Worm (Caenorhabditis elegans) whole organism, L3 larva: ENCODE results near the gene srw-129.

Experiments used
- R02D3.7 ChIP-seq: fragments of 150-350 bp; optimal IDR thresholded peaks from 2 replicates; lab custom pipeline; 2014; ENCODE audit warnings: missing biosample characterization, missing genetic modification characterization
- ZK546.5 ChIP-seq: sonication (generic microtip); optimal IDR thresholded peaks from 2 replicates; lab custom pipeline; 2017; ENCODE audit warnings: missing biosample characterization, missing genetic modification characterization
- aly-2 ChIP-seq: fragments of 150-350 bp; optimal IDR thresholded peaks from 2 replicates; lab custom pipeline; 2014; ENCODE audit warnings: missing biosample characterization, missing genetic modification characterization
- ama-1 ChIP-seq: fragments of 150-350 bp; optimal IDR thresholded peaks from 2 replicates; lab custom pipeline; 2018
- ceh-16 ChIP-seq: sonication (generic microtip); optimal IDR thresholded peaks from 2 replicates; lab custom pipeline; 2017; ENCODE audit warnings: missing biosample characterization, missing genetic modification characterization
- ceh-82 ChIP-seq: fragments of 150-350 bp; optimal IDR thresholded peaks from 2 replicates; lab custom pipeline; 2014; ENCODE audit warnings: missing biosample characterization, missing genetic modification characterization
- ceh-9 ChIP-seq: sonication (generic microtip); optimal IDR thresholded peaks from 2 replicates; lab custom pipeline; 2018; ENCODE audit warnings: missing biosample characterization, missing genetic modification characterization
- daf-12 ChIP-seq: fragments of 150-350 bp; optimal IDR thresholded peaks from 2 replicates; lab custom pipeline; 2014; ENCODE audit warnings: missing biosample characterization, missing genetic modification reagents, missing genetic modification characterization
- egl-27 ChIP-seq: sonication (generic microtip); optimal IDR thresholded peaks from 4 replicates; lab custom pipeline; 2017; ENCODE audit warnings: missing biosample characterization, missing genetic modification reagents, missing genetic modification characterization
- elt-1 ChIP-seq: fragments of 150-350 bp; optimal IDR thresholded peaks from 2 replicates; lab custom pipeline; 2014; ENCODE audit warnings: missing biosample characterization, missing genetic modification characterization
- elt-2 ChIP-seq: sonication (generic microtip); optimal IDR thresholded peaks from 2 replicates; lab custom pipeline; 2016; ENCODE audit warnings: missing genetic modification reagents, mild to moderate bottlenecking, missing genetic modification characterization, missing compliant biosample characterization
- eor-1 ChIP-seq, 2 experiments: fragments of 150-350 bp; optimal IDR thresholded peaks; 2 replicates each; lab custom pipeline; 2014 to 2018; ENCODE audit warnings: missing biosample characterization in 2 of 2, missing genetic modification characterization in 2 of 2
- fkh-10 ChIP-seq: sonication (generic microtip); optimal IDR thresholded peaks from 2 replicates; lab custom pipeline; 2017; ENCODE audit warnings: missing biosample characterization, missing genetic modification reagents, missing genetic modification characterization
- fkh-2 ChIP-seq: fragments of 150-350 bp; optimal IDR thresholded peaks from 2 replicates; lab custom pipeline; 2014; ENCODE audit warnings: missing biosample characterization, missing genetic modification reagents, missing genetic modification characterization
- fos-1 ChIP-seq: fragments of 150-350 bp; optimal IDR thresholded peaks from 2 replicates; lab custom pipeline; 2014; ENCODE audit warnings: missing biosample characterization, missing genetic modification characterization
- jun-1 ChIP-seq: fragments of 150-350 bp; optimal IDR thresholded peaks from 2 replicates; lab custom pipeline; 2014; ENCODE audit warnings: missing biosample characterization, missing genetic modification reagents, missing genetic modification characterization
- lsy-12 ChIP-seq: sonication (generic microtip); optimal IDR thresholded peaks from 2 replicates; lab custom pipeline; 2016; ENCODE audit warnings: mild to moderate bottlenecking, missing genetic modification characterization, missing compliant biosample characterization
- mml-1 ChIP-seq: fragments of 150-350 bp; sonication (generic microtip); optimal IDR thresholded peaks from 3 replicates; lab custom pipeline; 2014; ENCODE audit warnings: missing biosample characterization, missing genetic modification characterization
- nfya-1 ChIP-seq: sonication (generic microtip); optimal IDR thresholded peaks from 2 replicates; lab custom pipeline; 2017; ENCODE audit warnings: missing genetic modification characterization, mild to moderate bottlenecking, missing compliant biosample characterization, antibody characterized with exemption, moderate library complexity; ENCODE audit not compliant: insufficient read depth
- nhr-11 ChIP-seq: fragments of 150-350 bp; optimal IDR thresholded peaks from 2 replicates; lab custom pipeline; 2014; ENCODE audit warnings: missing biosample characterization, missing genetic modification characterization
- nhr-12 ChIP-seq: fragments of 150-350 bp; optimal IDR thresholded peaks from 2 replicates; lab custom pipeline; 2014; ENCODE audit warnings: missing biosample characterization, missing genetic modification characterization
- nhr-23 ChIP-seq: fragments of 150-350 bp; optimal IDR thresholded peaks from 2 replicates; lab custom pipeline; 2014; ENCODE audit warnings: missing biosample characterization, missing genetic modification reagents, missing genetic modification characterization
- nhr-237 ChIP-seq: fragments of 150-350 bp; optimal IDR thresholded peaks from 2 replicates; lab custom pipeline; 2014; ENCODE audit warnings: missing biosample characterization, missing genetic modification characterization
- nhr-25 ChIP-seq: sonication (generic microtip); optimal IDR thresholded peaks from 2 replicates; lab custom pipeline; 2017; ENCODE audit warnings: missing biosample characterization, missing genetic modification characterization
- nhr-28 ChIP-seq: fragments of 150-350 bp; optimal IDR thresholded peaks from 2 replicates; lab custom pipeline; 2014; ENCODE audit warnings: missing biosample characterization, missing genetic modification characterization
- nhr-43 ChIP-seq: sonication (generic microtip); optimal IDR thresholded peaks from 2 replicates; lab custom pipeline; 2016; ENCODE audit warnings: mild to moderate bottlenecking, missing genetic modification characterization, missing compliant biosample characterization; ENCODE audit not compliant: poor library complexity, severe bottlenecking
- nhr-67 ChIP-seq: fragments of 150-350 bp; optimal IDR thresholded peaks from 2 replicates; lab custom pipeline; 2014; ENCODE audit warnings: missing biosample characterization, missing genetic modification characterization
- nhr-76 ChIP-seq: fragments of 150-350 bp; sonication (generic microtip); optimal IDR thresholded peaks from 5 replicates; lab custom pipeline; 2014; ENCODE audit warnings: missing biosample characterization, missing genetic modification characterization
- pha-4 ChIP-seq: fragments of 150-350 bp; optimal IDR thresholded peaks from 2 replicates; lab custom pipeline; 2014; ENCODE audit warnings: missing biosample characterization, missing genetic modification reagents, missing genetic modification characterization
- pqm-1 ChIP-seq: fragments of 150-350 bp; optimal IDR thresholded peaks from 2 replicates; lab custom pipeline; 2017; ENCODE audit warnings: missing biosample characterization, missing genetic modification characterization, inconsistent platforms
- sea-2 ChIP-seq: fragments of 150-350 bp; sonication (generic microtip); optimal IDR thresholded peaks from 4 replicates; lab custom pipeline; 2014; ENCODE audit warnings: missing biosample characterization, missing genetic modification reagents, missing genetic modification characterization
- skn-1 ChIP-seq: fragments of 150-350 bp; optimal IDR thresholded peaks from 2 replicates; lab custom pipeline; 2014; ENCODE audit warnings: missing biosample characterization, missing genetic modification characterization
- tbx-2 ChIP-seq: sonication (generic microtip); optimal IDR thresholded peaks from 2 replicates; lab custom pipeline; 2016; ENCODE audit warnings: mild to moderate bottlenecking, missing genetic modification characterization, missing compliant biosample characterization
- unc-62 ChIP-seq: fragments of 150-350 bp; sonication (generic microtip); optimal IDR thresholded peaks from 4 replicates; lab custom pipeline; 2014; ENCODE audit warnings: missing biosample characterization, missing genetic modification reagents, missing genetic modification characterization
- zag-1 ChIP-seq: fragments of 150-350 bp; optimal IDR thresholded peaks from 2 replicates; lab custom pipeline; 2014; ENCODE audit warnings: missing biosample characterization, missing genetic modification characterization
- ztf-11 ChIP-seq: fragments of 150-350 bp; optimal IDR thresholded peaks from 2 replicates; lab custom pipeline; 2014; ENCODE audit warnings: missing biosample characterization, missing genetic modification characterization
- ztf-4 ChIP-seq: fragments of 150-350 bp; optimal IDR thresholded peaks from 2 replicates; lab custom pipeline; 2014; ENCODE audit warnings: missing biosample characterization, missing genetic modification characterization

srw-129 gene

ce11 chrV:2979978-2980377 is 8.2 kb downstream of the srw-129 start, which contains the start of gene srw-118:
TSS of gene srw-118 (minus strand) at chrV:2980078.
- TF ChIP-seq ZK546.5 = no peak
- no peak for TF ChIP-seq nhr-237 (tag; lab: Kevin White, UChicago)
- TF ChIP-seq sea-2 (GFP tag; lab: Kevin White, UChicago) = no peak
- no peak for TF ChIP-seq ceh-9 (tag; lab: Kevin White, UChicago)
- TF ChIP-seq fkh-10 (GFP tag; lab: Kevin White, UChicago) = no peak
- TF ChIP-seq nhr-12 (tag; lab: Kevin White, UChicago) = no peak
- TF ChIP-seq nhr-67 = no peak
- TF ChIP-seq ama-1 (lab: Kevin White, UChicago) = no peak
- TF ChIP-seq nhr-11 = no peak
- TF ChIP-seq nhr-76 (tag; lab: Kevin White, UChicago) = no peak
- TF ChIP-seq nhr-28 = no peak
- TF ChIP-seq eor-1 (tag; optimal IDR thresholded peaks at IDR 0.05; lab: Kevin White, UChicago) = no peak
- TF ChIP-seq egl-27 (tag; lab: Kevin White, UChicago) = no peak

ce11 chrV:2983351-2983750 is 11.6 kb downstream of the srw-129 start, which contains the start of gene srw-117:
TSS of gene srw-117 (minus strand) at chrV:2983451.
- no peak for TF ChIP-seq pha-4 (tag; lab: Kevin White, UChicago)
- no peak for TF ChIP-seq zag-1
- no peak for TF ChIP-seq fkh-2 (tag; lab: Kevin White, UChicago)
- TF ChIP-seq R02D3.7 (tag; lab: Kevin White, UChicago) = no peak
- TF ChIP-seq ztf-4 (tag; lab: Kevin White, UChicago) = no peak
- no peak for TF ChIP-seq lsy-12 (tag; lab: Kevin White, UChicago)
- TF ChIP-seq nhr-25 (tag; lab: Kevin White, UChicago) = no peak
- no peak for TF ChIP-seq nhr-76 (tag; lab: Kevin White, UChicago)
- no peak for TF ChIP-seq ceh-9 (tag; lab: Kevin White, UChicago)
- TF ChIP-seq nhr-23 (tag; lab: Kevin White, UChicago) = no peak
- no peak for TF ChIP-seq ama-1 (lab: Kevin White, UChicago)
- TF ChIP-seq nhr-43 = no peak
- TF ChIP-seq ceh-16 (tag; lab: Kevin White, UChicago) = no peak
- no peak for TF ChIP-seq ztf-11
- no peak for TF ChIP-seq unc-62 (GFP tag; lab: Kevin White, UChicago)
- TF ChIP-seq sea-2 (GFP tag; lab: Kevin White, UChicago) = no peak
- no peak for TF ChIP-seq nfya-1 (tag; lab: Kevin White, UChicago)
- TF ChIP-seq tbx-2 (tag; lab: Kevin White, UChicago) = no peak
- TF ChIP-seq, all 47 proteins: peak for 0

ce11 chrV:2985309-2985708 is 13.6 kb downstream of the srw-129 start, which contains the start of gene srw-139:
TSS of gene srw-139 (minus strand) at chrV:2985409.
- TF ChIP-seq nhr-237 (tag; lab: Kevin White, UChicago) (no peak), pqm-1 (tag; lab: Kevin White, UChicago) (no peak), aly-2 (no peak), jun-1 (tag; lab: Kevin White, UChicago) (no peak), nhr-28 (no peak)

- TF ChIP-seq nhr-25 (tag; lab: Kevin White, UChicago) = no peak
- TF ChIP-seq ceh-16 (tag; lab: Kevin White, UChicago) = no peak
- no peak for TF ChIP-seq elt-2 (tag; lab: Kevin White, UChicago)
- no peak for TF ChIP-seq nhr-12 (tag; lab: Kevin White, UChicago)
- TF ChIP-seq pqm-1 (tag; lab: Kevin White, UChicago) = no peak
- no peak for TF ChIP-seq nhr-23 (tag; lab: Kevin White, UChicago)
- TF ChIP-seq fos-1 = no peak
- TF ChIP-seq ceh-82 = no peak
- TF ChIP-seq nhr-237 (tag; lab: Kevin White, UChicago) = no peak
- no peak for TF ChIP-seq ama-1 (lab: Kevin White, UChicago)
- TF ChIP-seq skn-1 = no peak
- TF ChIP-seq mml-1 (tag; lab: Kevin White, UChicago) = no peak
- TF ChIP-seq ceh-9 (tag; lab: Kevin White, UChicago) = no peak
- no peak for TF ChIP-seq nhr-67
- TF ChIP-seq nhr-76 (tag; lab: Kevin White, UChicago) = no peak
- TF ChIP-seq pha-4 (tag; lab: Kevin White, UChicago) = no peak
- no peak for TF ChIP-seq elt-1
- TF ChIP-seq nhr-28 = no peak
- no peak for TF ChIP-seq daf-12
- TF ChIP-seq fkh-10 (GFP tag; lab: Kevin White, UChicago) = no peak
Observed at ce11 chrV:2987407-2987806, 15.7 kb downstream of the srw-129 start, which contains the start of gene srh-85. TSS of gene srh-85 (minus strand) at chrV:2987507.
